Worm (Caenorhabditis elegans): Measurements from ENCODE around the gene ttr-54.
A peak's percentile ranks its signal among the peaks of the same experiment; 100 is the strongest.

ttr-54 gene

ce11 chrIV:10197317-10197867 lies 41.8 kb downstream of the ttr-54 start, which contains the start of gene gon-4:
gon-4 (plus strand) TSS chrIV:10197817.
- TF ChIP-seq lin-15B (tag; optimal IDR thresholded peaks at IDR 0.05) = peak; percentile 57
- TF ChIP-seq nhr-76 (tag; optimal IDR thresholded peaks at IDR 0.05) = no peak
- TF ChIP-seq elt-2 (tag; optimal IDR thresholded peaks at IDR 0.05) = no peak
- TF ChIP-seq snpc-4 (tag; optimal IDR thresholded peaks at IDR 0.05) = peak; percentile 29

- TF ChIP-seq aly-2 (tag; optimal IDR thresholded peaks at IDR 0.05) (no peak), sea-2 (GFP tag; optimal IDR thresholded peaks at IDR 0.05) (no peak), nhr-23 (tag; optimal IDR thresholded peaks at IDR 0.05) (no peak), pqm-1 (tag; optimal IDR thresholded peaks at IDR 0.05) (no peak), nhr-237 (tag; optimal IDR thresholded peaks at IDR 0.05) (no peak), nhr-11 (tag; optimal IDR thresholded peaks at IDR 0.05) (no peak), nhr-77 (tag; optimal IDR thresholded peaks at IDR 0.05) (no peak), daf-12 (tag; optimal IDR thresholded peaks at IDR 0.05) (no peak), nhr-12 (tag; optimal IDR thresholded peaks at IDR 0.05) (no peak), unc-39 (tag; optimal IDR thresholded peaks at IDR 0.05) (no peak), ceh-16 (tag; optimal IDR thresholded peaks at IDR 0.05) (no peak), elt-2 (tag; optimal IDR thresholded peaks at IDR 0.05) (no peak), egl-27 (tag; optimal IDR thresholded peaks at IDR 0.05) (no peak), skn-1 (tag; optimal IDR thresholded peaks at IDR 0.05) (no peak), elt-3 (tag; optimal IDR thresholded peaks at IDR 0.05) (no peak), ZK546.5 (tag; optimal IDR thresholded peaks at IDR 0.05) (no peak)
Observed at ce11 chrIV:10206182-10206581, 50.6 kb downstream of the ttr-54 start, which contains the start of gene K04D7.6. K04D7.6 (minus strand) TSS chrIV:10206282.
